Worm (Caenorhabditis elegans): ENCODE data around the gene srv-17.

srv-17 gene

DNA sequence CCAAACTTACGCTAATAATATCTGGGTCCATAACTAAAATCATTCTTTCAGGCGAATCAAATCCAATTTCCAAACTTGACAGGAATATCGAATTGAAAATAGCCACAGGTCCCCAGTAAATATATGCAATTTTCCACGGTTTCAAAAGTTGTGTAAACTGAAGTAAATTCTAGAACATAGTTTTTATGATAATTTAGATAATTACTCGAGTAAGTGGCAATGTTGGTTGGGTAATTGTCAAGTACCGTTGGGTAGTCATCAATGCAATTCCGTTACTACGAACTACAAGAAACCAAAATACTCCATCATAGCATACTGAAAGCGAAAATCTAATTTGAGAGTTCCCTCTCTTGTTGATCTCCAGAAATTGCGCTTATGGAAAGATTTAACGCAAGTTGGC lies 618 bp downstream of the srv-17 start:
- TF ChIP-seq lin-32 (GFP tag; optimal IDR thresholded peaks at IDR 0.05): no peak
- TF ChIP-seq unc-120 (tag; optimal IDR thresholded peaks at IDR 0.05; ENCODE audit: poor library complexity, severe bottlenecking): no peak
- no peak for TF ChIP-seq ztf-11 (tag; optimal IDR thresholded peaks at IDR 0.05)
- no peak for TF ChIP-seq sem-2 (GFP tag; optimal IDR thresholded peaks at IDR 0.05)
- no peak for TF ChIP-seq lsy-2 (tag; optimal IDR thresholded peaks at IDR 0.05)
- no peak for TF ChIP-seq ces-1 (GFP tag; optimal IDR thresholded peaks at IDR 0.05)
- TF ChIP-seq ceh-39 (tag; optimal IDR thresholded peaks at IDR 0.05): no peak

DNA sequence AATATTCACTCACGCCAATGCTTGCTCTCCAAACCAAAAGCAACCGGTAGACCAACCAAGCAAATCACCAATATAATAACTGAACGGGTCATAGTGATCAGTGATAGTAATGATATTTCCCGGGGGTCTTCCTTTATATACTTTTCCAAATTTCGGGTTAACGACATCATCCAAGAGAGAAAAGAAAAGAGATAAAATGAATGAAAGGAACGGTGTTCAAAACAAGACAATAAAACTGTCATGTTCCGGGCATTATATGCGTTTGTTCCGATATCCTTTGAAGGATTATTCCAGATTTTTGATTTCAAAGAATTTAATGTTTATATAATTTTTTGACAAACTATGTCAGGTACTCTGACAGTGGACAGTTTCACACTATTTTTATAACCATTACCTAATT lies 2.8 kb downstream of the srv-17 start, which contains the start of gene C06E7.88:
TSS of gene C06E7.88 (minus strand) at position 101 of the 400 bp plus-strand sequence.
- TF ChIP-seq nhr-2 (tag; optimal IDR thresholded peaks at IDR 0.05) (no peak), mep-1 (tag; optimal IDR thresholded peaks at IDR 0.05) (no peak), ceh-43 (GFP tag; optimal IDR thresholded peaks at IDR 0.05) (no peak), elt-1 (tag; optimal IDR thresholded peaks at IDR 0.05; ENCODE audit: borderline replicate concordance, insufficient read depth) (no peak), drap-1 (GFP tag; optimal IDR thresholded peaks at IDR 0.05) (no peak), tbx-8 (GFP tag; optimal IDR thresholded peaks at IDR 0.05) (no peak), snpc-4 (tag; optimal IDR thresholded peaks at IDR 0.05) (no peak), sem-2 (GFP tag; optimal IDR thresholded peaks at IDR 0.05) (no peak), elt-3 (tag; optimal IDR thresholded peaks at IDR 0.05) (no peak), zip-8 (tag; optimal IDR thresholded peaks at IDR 0.05) (no peak), lin-13 (tag; optimal IDR thresholded peaks at IDR 0.05) (no peak), lsy-2 (tag; optimal IDR thresholded peaks at IDR 0.05) (no peak), M03D4.4 (tag; optimal IDR thresholded peaks at IDR 0.05) (no peak)

DNA sequence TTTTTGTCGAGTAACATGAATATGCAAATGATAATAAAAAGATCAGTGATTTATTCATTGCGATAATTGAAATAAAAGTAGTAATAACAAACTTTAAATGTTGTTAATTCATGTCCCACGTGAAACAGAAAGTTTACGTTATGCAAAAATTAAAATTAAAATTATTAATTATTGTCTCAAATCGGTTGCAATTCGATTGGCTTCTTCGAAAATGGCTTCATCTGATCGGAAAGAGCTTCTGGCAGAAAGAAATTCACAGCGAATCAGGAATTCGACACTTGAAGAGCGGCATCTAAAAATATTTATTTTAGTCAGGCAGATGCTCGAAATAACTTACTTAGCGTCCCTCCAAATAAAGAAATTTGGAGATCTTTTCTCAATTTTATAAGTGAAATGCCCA lies 4.2 kb downstream of the srv-17 start, which contains the start of gene spe-27:
TSS of gene spe-27 (minus strand) at position 101 of the 400 bp plus-strand sequence.
- TF ChIP-seq nhr-12 (tag; optimal IDR thresholded peaks at IDR 0.05) (no peak), blmp-1 (tag; optimal IDR thresholded peaks at IDR 0.05) (no peak), M03D4.4 (tag; optimal IDR thresholded peaks at IDR 0.05) (no peak)

DNA sequence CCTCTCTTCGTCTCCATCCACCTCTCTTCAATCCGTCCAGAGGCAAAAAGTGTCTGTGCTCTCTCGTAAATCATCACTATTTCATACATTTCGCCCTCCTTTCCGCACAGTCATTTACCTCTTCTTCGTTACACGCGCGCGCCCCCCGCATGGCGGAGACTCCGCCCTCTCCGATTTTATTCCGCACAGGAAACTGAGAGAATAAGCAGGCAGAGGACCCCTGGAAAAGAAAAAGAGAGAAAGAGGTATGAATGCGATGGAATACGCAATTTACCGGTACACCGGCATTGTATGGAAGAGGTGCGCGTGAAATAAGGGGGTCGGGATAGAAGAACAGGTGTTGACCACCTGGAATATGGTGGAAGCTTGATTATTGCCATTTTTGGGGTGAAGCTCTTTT lies 9.2 kb downstream of the srv-17 start:
- TF ChIP-seq unc-120 (tag; optimal IDR thresholded peaks at IDR 0.05; ENCODE audit: poor library complexity, severe bottlenecking) (no peak), ceh-43 (GFP tag; optimal IDR thresholded peaks at IDR 0.05) (no peak), ceh-83 (GFP tag; optimal IDR thresholded peaks at IDR 0.05) (no peak), mab-5 (tag; optimal IDR thresholded peaks at IDR 0.05) (no peak), elt-1 (tag; optimal IDR thresholded peaks at IDR 0.05; ENCODE audit: borderline replicate concordance, insufficient read depth) (no peak), ces-1 (GFP tag; optimal IDR thresholded peaks at IDR 0.05) (no peak), ham-2 (GFP tag; optimal IDR thresholded peaks at IDR 0.05) (peak; percentile 73), mep-1 (tag; optimal IDR thresholded peaks at IDR 0.05) (peak; percentile 16), unc-62 (GFP tag; optimal IDR thresholded peaks at IDR 0.05) (no peak), lin-32 (GFP tag; optimal IDR thresholded peaks at IDR 0.05) (peak; percentile 69), M03D4.4 (tag; optimal IDR thresholded peaks at IDR 0.05) (no peak), ztf-11 (tag; optimal IDR thresholded peaks at IDR 0.05) (peak; percentile 52), flh-1 (GFP tag; optimal IDR thresholded peaks at IDR 0.05) (no peak), nhr-2 (tag; optimal IDR thresholded peaks at IDR 0.05) (no peak), lsy-2 (tag; optimal IDR thresholded peaks at IDR 0.05) (no peak)

DNA sequence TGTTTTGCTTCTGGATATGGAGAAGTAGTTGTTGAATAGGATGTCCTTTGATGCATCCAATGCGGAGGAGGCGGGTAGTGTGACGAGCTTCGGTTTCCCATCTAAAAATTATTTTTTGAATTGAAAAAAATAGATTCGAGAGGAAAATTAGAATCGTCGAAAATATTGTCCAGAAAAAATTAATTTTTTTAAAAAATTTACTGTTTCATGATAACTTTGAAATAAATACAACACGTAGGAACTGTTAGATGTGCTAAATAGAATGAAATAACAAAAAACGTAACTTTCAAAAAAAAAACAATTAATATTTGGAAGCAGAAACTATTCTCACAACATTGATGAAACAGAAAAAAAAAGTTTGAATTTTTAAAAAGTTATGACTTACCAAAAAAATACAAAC lies 10.1 kb downstream of the srv-17 start, which contains the start of gene C06E7.4:
TSS of gene C06E7.4 (minus strand) at position 101 of the 400 bp plus-strand sequence.
- TF ChIP-seq tbx-8 (GFP tag; optimal IDR thresholded peaks at IDR 0.05) (no peak), nhr-237 (tag; optimal IDR thresholded peaks at IDR 0.05) (no peak), elt-3 (tag; optimal IDR thresholded peaks at IDR 0.05) (no peak), ceh-39 (tag; optimal IDR thresholded peaks at IDR 0.05) (no peak), ztf-11 (tag; optimal IDR thresholded peaks at IDR 0.05) (no peak), cnd-1 (tag; optimal IDR thresholded peaks at IDR 0.05) (no peak), mls-2 (tag; optimal IDR thresholded peaks at IDR 0.05) (no peak), M03D4.4 (tag; optimal IDR thresholded peaks at IDR 0.05) (no peak), ceh-43 (GFP tag; optimal IDR thresholded peaks at IDR 0.05) (no peak), elt-1 (tag; optimal IDR thresholded peaks at IDR 0.05; ENCODE audit: borderline replicate concordance, insufficient read depth) (no peak)

DNA sequence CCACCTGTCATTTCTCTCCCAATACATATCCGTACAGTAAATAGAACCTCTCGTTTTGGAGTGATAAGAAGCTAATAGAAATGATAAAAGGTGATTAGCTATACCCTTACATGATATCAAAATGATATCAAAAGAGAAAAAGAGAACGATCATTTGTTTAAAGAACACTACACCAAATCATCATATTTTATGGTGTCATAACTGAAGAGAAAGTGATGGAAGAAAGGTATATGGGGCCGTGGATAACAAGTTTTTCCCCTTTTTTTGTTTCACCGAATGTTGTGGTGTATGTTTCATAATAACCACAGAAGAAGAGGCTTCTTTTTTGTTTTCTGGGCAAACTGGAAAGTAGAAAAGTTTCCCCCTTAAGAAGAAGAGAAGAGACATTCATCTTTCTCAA lies 11.8 kb downstream of the srv-17 start:
- TF ChIP-seq sem-2 (GFP tag; optimal IDR thresholded peaks at IDR 0.05) (no peak), mls-2 (tag; optimal IDR thresholded peaks at IDR 0.05) (no peak)

Measured in whole organism, mixed stage, embryonic.